Worm (Caenorhabditis elegans): ENCODE measurements around the gene F02A9.7.

The F02A9.7 gene

ce11 chrIII:9080127-9080526 is 4.7 kb upstream of the F02A9.7 start:
- TF ChIP-seq mls-2 (tag; optimal IDR thresholded peaks at IDR 0.05) (peak; percentile 2), unc-120 (tag; optimal IDR thresholded peaks at IDR 0.05; ENCODE audit: poor library complexity, severe bottlenecking) (no peak)

- TF ChIP-seq tbx-8 (GFP tag; optimal IDR thresholded peaks at IDR 0.05) (no peak), mab-5 (tag; optimal IDR thresholded peaks at IDR 0.05) (no peak), blmp-1 (tag; optimal IDR thresholded peaks at IDR 0.05) (no peak), unc-120 (tag; optimal IDR thresholded peaks at IDR 0.05; ENCODE audit: poor library complexity, severe bottlenecking) (no peak), mls-2 (tag; optimal IDR thresholded peaks at IDR 0.05) (no peak), nhr-2 (tag; optimal IDR thresholded peaks at IDR 0.05) (no peak), M03D4.4 (tag; optimal IDR thresholded peaks at IDR 0.05) (no peak), ceh-39 (tag; optimal IDR thresholded peaks at IDR 0.05) (no peak), sem-2 (GFP tag; optimal IDR thresholded peaks at IDR 0.05) (no peak), elt-3 (tag; optimal IDR thresholded peaks at IDR 0.05) (no peak), bed-3 (GFP tag; optimal IDR thresholded peaks at IDR 0.05) (no peak), zip-8 (tag; optimal IDR thresholded peaks at IDR 0.05) (no peak), cnd-1 (tag; optimal IDR thresholded peaks at IDR 0.05) (no peak), elt-1 (tag; optimal IDR thresholded peaks at IDR 0.05; ENCODE audit: borderline replicate concordance, insufficient read depth) (no peak), nhr-76 (tag; optimal IDR thresholded peaks at IDR 0.05) (no peak)
Measured at ce11 chrIII:9077708-9078107, 2.3 kb upstream of the F02A9.7 start, which contains the start of gene F02A9.1. F02A9.1 (minus strand) TSS chrIII:9077808.

DNA sequence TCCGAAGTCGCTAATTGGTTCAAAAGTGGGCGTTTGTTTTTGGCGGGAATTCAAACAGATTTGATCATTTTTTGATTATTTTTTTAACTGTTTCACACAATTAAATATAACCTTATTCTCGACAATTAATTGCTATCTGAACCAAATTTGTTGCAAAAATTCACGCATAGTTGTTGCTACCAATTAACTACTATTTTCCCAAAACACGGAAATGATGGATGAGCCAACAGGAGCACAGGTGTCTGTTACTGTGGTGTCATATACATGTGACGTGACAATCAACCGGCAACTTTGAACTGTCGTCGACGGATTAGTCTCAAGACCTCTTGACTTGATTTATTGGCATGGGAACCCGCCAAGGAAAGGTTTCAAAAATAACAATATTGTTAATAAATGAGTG is 2.7 kb downstream of the F02A9.7 start:
- TF ChIP-seq ces-1 (GFP tag; optimal IDR thresholded peaks at IDR 0.05) (no peak), mls-2 (tag; optimal IDR thresholded peaks at IDR 0.05) (no peak), nhr-28 (tag; optimal IDR thresholded peaks at IDR 0.05) (no peak), zip-8 (tag; optimal IDR thresholded peaks at IDR 0.05) (no peak), nhr-2 (tag; optimal IDR thresholded peaks at IDR 0.05) (peak; percentile 90), ham-2 (GFP tag; optimal IDR thresholded peaks at IDR 0.05) (no peak), ceh-83 (GFP tag; optimal IDR thresholded peaks at IDR 0.05) (no peak), nhr-12 (tag; optimal IDR thresholded peaks at IDR 0.05) (no peak), ceh-39 (tag; optimal IDR thresholded peaks at IDR 0.05) (no peak), ztf-11 (tag; optimal IDR thresholded peaks at IDR 0.05) (no peak), pha-4 (tag; optimal IDR thresholded peaks at IDR 0.05) (no peak), unc-62 (GFP tag; optimal IDR thresholded peaks at IDR 0.05) (peak; percentile 13), snpc-4 (tag; optimal IDR thresholded peaks at IDR 0.05) (no peak), M03D4.4 (tag; optimal IDR thresholded peaks at IDR 0.05) (no peak), sem-2 (GFP tag; optimal IDR thresholded peaks at IDR 0.05) (no peak)

DNA sequence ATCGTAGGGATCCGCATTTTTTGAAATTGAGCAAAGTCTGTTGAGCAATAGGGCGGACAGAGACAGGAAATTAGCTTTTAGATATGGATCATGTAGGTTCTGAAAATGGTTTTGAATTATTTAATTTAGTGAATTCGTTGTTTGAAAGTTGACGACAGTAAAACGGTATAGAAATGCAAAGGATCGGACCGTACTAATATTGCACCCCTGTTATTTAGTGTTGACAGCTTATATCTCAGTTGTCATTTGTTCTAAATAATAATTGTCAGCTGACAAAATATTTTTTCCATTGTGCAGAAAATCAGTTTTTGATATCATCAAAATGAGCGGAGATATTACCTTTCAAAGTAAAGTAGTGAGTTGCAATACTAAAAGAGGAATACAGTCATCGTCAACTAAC is 4.1 kb downstream of the F02A9.7 start, which contains the start of gene lin-12:
lin-12 (minus strand) TSS at position 101 of the 400 bp plus-strand sequence.
- TF ChIP-seq unc-39 (tag; optimal IDR thresholded peaks at IDR 0.05): no peak
- TF ChIP-seq cnd-1 (tag; optimal IDR thresholded peaks at IDR 0.05): no peak
- no peak for TF ChIP-seq lin-32 (GFP tag; optimal IDR thresholded peaks at IDR 0.05)
- no peak for TF ChIP-seq ceh-83 (GFP tag; optimal IDR thresholded peaks at IDR 0.05)
- TF ChIP-seq ces-1 (GFP tag; optimal IDR thresholded peaks at IDR 0.05): no peak
- no peak for TF ChIP-seq tbx-8 (GFP tag; optimal IDR thresholded peaks at IDR 0.05)
- no peak for TF ChIP-seq pha-4 (tag; optimal IDR thresholded peaks at IDR 0.05)

DNA sequence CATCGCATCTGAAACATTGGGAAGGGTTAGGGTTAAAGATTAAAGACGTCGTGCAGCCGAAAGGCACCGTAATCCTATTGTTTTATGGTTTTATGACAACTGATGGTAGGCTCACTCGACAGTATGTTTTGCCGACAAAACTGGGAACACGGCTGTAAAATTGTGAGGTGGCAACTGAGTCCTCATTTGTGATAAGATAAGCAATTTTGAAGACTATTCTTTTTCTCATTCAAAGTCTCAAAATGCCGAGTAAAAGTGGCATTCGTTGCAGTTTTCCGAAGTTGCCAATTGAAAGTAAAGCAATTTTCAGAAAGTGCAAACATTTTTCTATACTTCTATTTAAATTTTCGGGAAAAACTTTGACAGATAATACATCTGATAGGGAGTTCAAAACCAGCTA is 5.7 kb downstream of the F02A9.7 start:
- TF ChIP-seq nhr-12 (tag; optimal IDR thresholded peaks at IDR 0.05) (no peak), sptf-1 (tag; optimal IDR thresholded peaks at IDR 0.05) (no peak), M03D4.4 (tag; optimal IDR thresholded peaks at IDR 0.05) (no peak), snpc-4 (tag; optimal IDR thresholded peaks at IDR 0.05) (no peak), elt-3 (tag; optimal IDR thresholded peaks at IDR 0.05) (no peak), unc-62 (GFP tag; optimal IDR thresholded peaks at IDR 0.05) (no peak), nhr-76 (tag; optimal IDR thresholded peaks at IDR 0.05) (no peak), ces-1 (GFP tag; optimal IDR thresholded peaks at IDR 0.05) (no peak), ceh-39 (tag; optimal IDR thresholded peaks at IDR 0.05) (no peak), ceh-43 (GFP tag; optimal IDR thresholded peaks at IDR 0.05) (no peak), unc-39 (tag; optimal IDR thresholded peaks at IDR 0.05) (no peak), lin-32 (GFP tag; optimal IDR thresholded peaks at IDR 0.05) (no peak), unc-120 (tag; optimal IDR thresholded peaks at IDR 0.05; ENCODE audit: poor library complexity, severe bottlenecking) (no peak), nhr-2 (tag; optimal IDR thresholded peaks at IDR 0.05) (no peak), tbx-8 (GFP tag; optimal IDR thresholded peaks at IDR 0.05) (no peak), blmp-1 (tag; optimal IDR thresholded peaks at IDR 0.05) (no peak), cnd-1 (tag; optimal IDR thresholded peaks at IDR 0.05) (no peak), pha-4 (tag; optimal IDR thresholded peaks at IDR 0.05) (no peak)

DNA sequence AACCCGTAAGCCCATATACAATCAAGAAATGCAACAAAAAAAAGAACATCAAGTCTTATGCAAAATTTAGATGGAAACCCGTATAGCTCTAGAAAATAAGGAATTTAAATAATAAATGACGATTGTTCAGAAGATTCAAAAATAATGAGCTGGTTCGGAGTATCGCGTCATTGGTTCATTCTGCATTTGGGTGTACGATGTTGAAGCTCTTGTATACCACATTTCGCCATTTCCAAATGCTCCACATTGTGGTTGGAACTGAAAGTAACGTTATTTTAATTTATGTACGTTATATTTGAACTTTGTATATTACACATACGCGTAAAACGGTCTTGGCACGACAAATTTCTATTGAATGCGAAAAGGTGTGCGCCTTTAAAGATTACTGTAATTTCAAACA is 15.2 kb downstream of the F02A9.7 start:
- no peak for TF ChIP-seq nhr-76 (tag; optimal IDR thresholded peaks at IDR 0.05)
- TF ChIP-seq lin-32 (GFP tag; optimal IDR thresholded peaks at IDR 0.05): no peak
- no peak for TF ChIP-seq mep-1 (tag; optimal IDR thresholded peaks at IDR 0.05)
- TF ChIP-seq tbx-8 (GFP tag; optimal IDR thresholded peaks at IDR 0.05): no peak
- TF ChIP-seq unc-62 (GFP tag; optimal IDR thresholded peaks at IDR 0.05): no peak
- TF ChIP-seq nhr-12 (tag; optimal IDR thresholded peaks at IDR 0.05): no peak
- no peak for TF ChIP-seq lin-13 (tag; optimal IDR thresholded peaks at IDR 0.05)
- no peak for TF ChIP-seq nhr-28 (tag; optimal IDR thresholded peaks at IDR 0.05)
- no peak for TF ChIP-seq hlh-1 (tag; optimal IDR thresholded peaks at IDR 0.05)
- no peak for TF ChIP-seq nhr-2 (tag; optimal IDR thresholded peaks at IDR 0.05)
- no peak for TF ChIP-seq blmp-1 (tag; optimal IDR thresholded peaks at IDR 0.05)
- no peak for TF ChIP-seq flh-1 (GFP tag; optimal IDR thresholded peaks at IDR 0.05)
- TF ChIP-seq bed-3 (GFP tag; optimal IDR thresholded peaks at IDR 0.05): no peak
- no peak for TF ChIP-seq mab-5 (tag; optimal IDR thresholded peaks at IDR 0.05)

Data from whole organism, mixed stage, embryonic.